Fruit fly (Drosophila melanogaster): ENCODE data around the gene CG8500.
A peak's percentile ranks its signal among the peaks of the same experiment; 100 is the strongest.

Gene CG8500

dm6 chr3R:9747900-9748663 is 36.4 kb upstream of the CG8500 start:
- TF ChIP-seq CG3163 (GFP tag; optimal IDR thresholded peaks at IDR 0.05), result no peak
- TF ChIP-seq cad (GFP tag; optimal IDR thresholded peaks at IDR 0.05), result no peak
- no peak for TF ChIP-seq CG4282 (GFP tag; optimal IDR thresholded peaks at IDR 0.05)
- no peak for TF ChIP-seq CG14014 (GFP tag; IDR thresholded peaks at IDR 0.05)
- TF ChIP-seq Mes4 (GFP tag; optimal IDR thresholded peaks at IDR 0.05), result no peak
- peak; percentile 80 for TF ChIP-seq E2f2 (GFP tag; IDR thresholded peaks at IDR 0.05)
- TF ChIP-seq NC2α (GFP tag; optimal IDR thresholded peaks at IDR 0.05), result no peak
- TF ChIP-seq CG12104 (GFP tag; optimal IDR thresholded peaks at IDR 0.05), result no peak
- TF ChIP-seq CG14667 (GFP tag; IDR thresholded peaks at IDR 0.05), result no peak
- TF ChIP-seq dati (GFP tag; IDR thresholded peaks at IDR 0.05), result no peak
- TF ChIP-seq PHDP (tag; optimal IDR thresholded peaks at IDR 0.05), result no peak
- TF ChIP-seq CG5953 (GFP tag; IDR thresholded peaks at IDR 0.05), result no peak
- no peak for TF ChIP-seq ro (GFP tag; IDR thresholded peaks at IDR 0.05)
- no peak for TF ChIP-seq CG16815 (GFP tag; optimal IDR thresholded peaks at IDR 0.05)
- no peak for TF ChIP-seq jing (GFP tag; optimal IDR thresholded peaks at IDR 0.05)
- no peak for TF ChIP-seq CG10321 (GFP tag; IDR thresholded peaks at IDR 0.05)
- peak; percentile 18 for TF ChIP-seq sens (GFP tag)
- no peak for TF ChIP-seq CG7372 (GFP tag; IDR thresholded peaks at IDR 0.05)
- no peak for TF ChIP-seq bab2 (GFP tag; optimal IDR thresholded peaks at IDR 0.05)
- no peak for TF ChIP-seq kni (GFP tag; optimal IDR thresholded peaks at IDR 0.05)
- TF ChIP-seq CG11085 (GFP tag; IDR thresholded peaks at IDR 0.05), result no peak
- TF ChIP-seq chn (GFP tag; optimal IDR thresholded peaks at IDR 0.05), result no peak
- no peak for TF ChIP-seq ash1 (GFP tag; optimal IDR thresholded peaks at IDR 0.05)
- no peak for TF ChIP-seq CG15011 (GFP tag; optimal IDR thresholded peaks at IDR 0.05)
- no peak for TF ChIP-seq Optix (GFP tag; IDR thresholded peaks at IDR 0.05)
- TF ChIP-seq tll (GFP tag; optimal IDR thresholded peaks at IDR 0.05), result no peak
- TF ChIP-seq MTF-1 (GFP tag; optimal IDR thresholded peaks at IDR 0.05; ENCODE audit: borderline replicate concordance), result no peak
- no peak for TF ChIP-seq CG1603 (tag; optimal IDR thresholded peaks at IDR 0.05)
- no peak for TF ChIP-seq CG17802 (tag; optimal IDR thresholded peaks at IDR 0.05)
- TF ChIP-seq CG32767 (GFP tag; IDR thresholded peaks at IDR 0.05), result no peak
- peak; percentile 70 for TF ChIP-seq CG4617 (GFP tag; optimal IDR thresholded peaks at IDR 0.05; ENCODE audit: borderline replicate concordance)
- no peak for TF ChIP-seq CG6765 (GFP tag; optimal IDR thresholded peaks at IDR 0.05)
- no peak for TF ChIP-seq CG10565 (GFP tag; optimal IDR thresholded peaks at IDR 0.05)
- TF ChIP-seq nom (GFP tag; optimal IDR thresholded peaks at IDR 0.05), result no peak
- TF ChIP-seq odd (GFP tag; optimal IDR thresholded peaks at IDR 0.05), result no peak
- no peak for TF ChIP-seq CG9215 (GFP tag; IDR thresholded peaks at IDR 0.05)
- no peak for TF ChIP-seq CG6175 (GFP tag; IDR thresholded peaks at IDR 0.05)
- TF ChIP-seq stwl (tag; optimal IDR thresholded peaks at IDR 0.05), result no peak
- no peak for TF ChIP-seq Bteb2 (GFP tag; optimal IDR thresholded peaks at IDR 0.05)
- TF ChIP-seq MESR4 (GFP tag; optimal IDR thresholded peaks at IDR 0.05), result peak; percentile 60
- TF ChIP-seq Lpt (GFP tag; optimal IDR thresholded peaks at IDR 0.05), result no peak
- no peak for TF ChIP-seq CG2202 (tag; optimal IDR thresholded peaks at IDR 0.05)
- TF ChIP-seq gfzf (GFP tag; optimal IDR thresholded peaks at IDR 0.05), result peak; percentile 85
- no peak for TF ChIP-seq cas (GFP tag; IDR thresholded peaks at IDR 0.05)
- TF ChIP-seq CG13424 (tag; optimal IDR thresholded peaks at IDR 0.05), result no peak
- TF ChIP-seq tna (GFP tag; IDR thresholded peaks at IDR 0.05; ENCODE audit: partially characterized antibody), result no peak
- no peak for TF ChIP-seq disco-r (GFP tag; optimal IDR thresholded peaks at IDR 0.05)
- TF ChIP-seq CG11695 (GFP tag; IDR thresholded peaks at IDR 0.05), result no peak
- no peak for TF ChIP-seq CG17186 (GFP tag; optimal IDR thresholded peaks at IDR 0.05)
- TF ChIP-seq twi (tag; optimal IDR thresholded peaks at IDR 0.05), result no peak
- peak; percentile 90 for TF ChIP-seq bigmax (GFP tag; optimal IDR thresholded peaks at IDR 0.05)

All from whole organism, embryonic.